Worm (Caenorhabditis elegans) whole organism, early embryonic: Measurements from ENCODE around the gene srj-4.

Source experiments
- B0310.2 ChIP-seq: sonication (generic microtip); optimal IDR thresholded peaks from 2 replicates; lab custom pipeline; 2016; ENCODE audit warnings: mild to moderate bottlenecking, missing genetic modification characterization, missing compliant biosample characterization
- F13C5.2 ChIP-seq: sonication (generic microtip); optimal IDR thresholded peaks from 2 replicates; lab custom pipeline; 2017; ENCODE audit warnings: mild to moderate bottlenecking, missing genetic modification characterization, inconsistent platforms, missing compliant biosample characterization
- aly-1 ChIP-seq: sonication (generic microtip); optimal IDR thresholded peaks from 2 replicates; lab custom pipeline; 2016; ENCODE audit warnings: missing genetic modification characterization, missing compliant biosample characterization
- ama-1 ChIP-seq: fragments of 150-350 bp; optimal IDR thresholded peaks from 2 replicates; lab custom pipeline; 2014
- ceh-13 ChIP-seq: fragments of 200-800 bp; sonication (Bioruptor generic); optimal IDR thresholded peaks from 2 replicates; lab custom pipeline; 2018; ENCODE audit warnings: mild to moderate bottlenecking, missing genetic modification characterization, missing compliant biosample characterization
- ceh-36 ChIP-seq: sonication (generic microtip); optimal IDR thresholded peaks from 2 replicates; lab custom pipeline; 2016; ENCODE audit warnings: missing genetic modification characterization, inconsistent platforms, missing compliant biosample characterization
- ets-7 ChIP-seq: sonication (generic microtip); optimal IDR thresholded peaks from 2 replicates; lab custom pipeline; 2016; ENCODE audit warnings: missing genotype, missing genetic modification characterization, missing compliant biosample characterization
- flt-1 ChIP-seq: fragments of 200-800 bp; sonication (Bioruptor generic); IDR thresholded peaks from 2 replicates; pipeline ENCODE4 v1.3.6; 2022; ENCODE audit warnings: missing genetic modification characterization, missing compliant biosample characterization
- hmbx-1 ChIP-seq: sonication (generic microtip); optimal IDR thresholded peaks from 2 replicates; lab custom pipeline; 2016; ENCODE audit warnings: mild to moderate bottlenecking, missing genetic modification characterization, missing compliant biosample characterization
- hmg-4 ChIP-seq: fragments of 200-800 bp; sonication (Bioruptor generic); optimal IDR thresholded peaks from 2 replicates; lab custom pipeline; 2018; ENCODE audit warnings: mild to moderate bottlenecking, missing genetic modification characterization, missing compliant biosample characterization
- hnd-1 ChIP-seq: sonication (generic microtip); optimal IDR thresholded peaks from 2 replicates; lab custom pipeline; 2016; ENCODE audit warnings: missing genetic modification characterization, missing compliant biosample characterization
- pes-1 ChIP-seq: fragments of 200-800 bp; sonication (Bioruptor generic); IDR thresholded peaks from 2 replicates; pipeline ENCODE4 v1.3.6; 2022; ENCODE audit warnings: missing genetic modification reagents, missing genetic modification characterization, missing compliant biosample characterization
- scrt-1 ChIP-seq: fragments of 200-800 bp; sonication (Bioruptor generic); IDR thresholded peaks from 2 replicates; pipeline ENCODE4 v1.3.6; 2022; ENCODE audit warnings: missing genetic modification characterization, missing compliant biosample characterization
- sea-1 ChIP-seq: fragments of 200-800 bp; sonication (Bioruptor generic); conservative IDR thresholded peaks from 2 replicates; pipeline ENCODE4 v1.3.6; 2022; ENCODE audit warnings: missing genetic modification characterization, missing compliant biosample characterization
- tbx-11 ChIP-seq: fragments of 200-800 bp; sonication (Bioruptor generic); IDR thresholded peaks from 2 replicates; pipeline ENCODE4 v1.3.6; 2022; ENCODE audit warnings: missing genetic modification characterization, missing compliant biosample characterization
- tbx-37 ChIP-seq: fragments of 200-800 bp; sonication (Bioruptor generic); conservative IDR thresholded peaks from 2 replicates; pipeline ENCODE4 v1.3.6; 2022; ENCODE audit warnings: missing genetic modification reagents, missing genetic modification characterization, missing compliant biosample characterization
- tra-4 ChIP-seq: sonication (generic microtip); optimal IDR thresholded peaks from 2 replicates; lab custom pipeline; 2017; ENCODE audit warnings: missing genetic modification characterization, missing compliant biosample characterization

Gene srj-4

ce11 chrV:12161157-12161556, 1.8 kb upstream of the srj-4 start:
- TF ChIP-seq hnd-1 (tag; lab: Kevin White, UChicago), result no peak
- TF ChIP-seq tra-4 (tag; lab: Kevin White, UChicago), result no peak
- TF ChIP-seq hmg-4, result no peak
- no peak for TF ChIP-seq pes-1 (GFP tag; lab: Robert Waterston, UW)
- no peak for TF ChIP-seq B0310.2 (tag; lab: Kevin White, UChicago)
- no peak for TF ChIP-seq ama-1 (lab: Kevin White, UChicago)
- no peak for TF ChIP-seq flt-1 (GFP tag; lab: Robert Waterston, UW)
- no peak for TF ChIP-seq ceh-36
- TF ChIP-seq ets-7 (tag; lab: Kevin White, UChicago), result no peak
- no peak for TF ChIP-seq sea-1 (GFP tag; lab: Robert Waterston, UW)
- TF ChIP-seq aly-1, result no peak
- TF ChIP-seq F13C5.2 (tag; lab: Kevin White, UChicago), result no peak
- TF ChIP-seq tbx-11 (GFP tag; lab: Robert Waterston, UW), result no peak
- TF ChIP-seq hmbx-1 (tag; lab: Kevin White, UChicago), result no peak
- no peak for TF ChIP-seq ceh-13 (GFP tag; lab: Kevin White, UChicago)

- TF ChIP-seq sea-1 (GFP tag; lab: Robert Waterston, UW), result no peak
- TF ChIP-seq ama-1 (lab: Kevin White, UChicago), result no peak
- no peak for TF ChIP-seq tbx-11 (GFP tag; lab: Robert Waterston, UW)
- TF ChIP-seq tbx-37 (GFP tag; lab: Robert Waterston, UW), result no peak
- no peak for TF ChIP-seq ceh-13 (GFP tag; lab: Kevin White, UChicago)
- no peak for TF ChIP-seq F13C5.2 (tag; lab: Kevin White, UChicago)
- TF ChIP-seq aly-1, result no peak
- TF ChIP-seq hmbx-1 (tag; lab: Kevin White, UChicago), result no peak
- no peak for TF ChIP-seq ceh-36
- no peak for TF ChIP-seq B0310.2 (tag; lab: Kevin White, UChicago)
- no peak for TF ChIP-seq scrt-1 (GFP tag; lab: Robert Waterston, UW)
- TF ChIP-seq ets-7 (tag; lab: Kevin White, UChicago), result no peak
- no peak for TF ChIP-seq tra-4 (tag; lab: Kevin White, UChicago)
- no peak for TF ChIP-seq pes-1 (GFP tag; lab: Robert Waterston, UW)
Measured at ce11 chrV:12162220-12162619, 786 bp upstream of the srj-4 start, which contains the start of gene C27A7.5. Gene C27A7.5 (minus strand): TSS chrV:12162320.

ce11 chrV:12167031-12167430, 4.0 kb downstream of the srj-4 start:
- TF ChIP-seq aly-1, result peak; percentile 8
- TF ChIP-seq F13C5.2 (tag; lab: Kevin White, UChicago), result no peak

- TF ChIP-seq pes-1 (GFP tag; lab: Robert Waterston, UW), result no peak
- no peak for TF ChIP-seq scrt-1 (GFP tag; lab: Robert Waterston, UW)
- TF ChIP-seq ama-1 (lab: Kevin White, UChicago), result no peak
- no peak for TF ChIP-seq ceh-36
- no peak for TF ChIP-seq tbx-37 (GFP tag; lab: Robert Waterston, UW)
- no peak for TF ChIP-seq flt-1 (GFP tag; lab: Robert Waterston, UW)
- TF ChIP-seq ets-7 (tag; lab: Kevin White, UChicago), result no peak
- no peak for TF ChIP-seq tra-4 (tag; lab: Kevin White, UChicago)
- TF ChIP-seq B0310.2 (tag; lab: Kevin White, UChicago), result no peak
- no peak for TF ChIP-seq hnd-1 (tag; lab: Kevin White, UChicago)
- TF ChIP-seq hmbx-1 (tag; lab: Kevin White, UChicago), result no peak
Measured at ce11 chrV:12167653-12168052, 4.6 kb downstream of the srj-4 start, which contains the start of gene col-37. Gene col-37 (minus strand): TSS chrV:12167753.

ce11 chrV:12170114-12170513, 7.1 kb downstream of the srj-4 start, which contains the start of gene ZK863.1:
Gene ZK863.1 (minus strand): TSS chrV:12170214.
- TF ChIP-seq F13C5.2 (tag; lab: Kevin White, UChicago) (no peak), tbx-11 (GFP tag; lab: Robert Waterston, UW) (no peak), sea-1 (GFP tag; lab: Robert Waterston, UW) (no peak), ceh-36 (no peak), ets-7 (tag; lab: Kevin White, UChicago) (no peak), scrt-1 (GFP tag; lab: Robert Waterston, UW) (no peak), flt-1 (GFP tag; lab: Robert Waterston, UW) (no peak), hmg-4 (no peak), hnd-1 (tag; lab: Kevin White, UChicago) (no peak), B0310.2 (tag; lab: Kevin White, UChicago) (no peak), aly-1 (no peak)

ce11 chrV:12179338-12179737, 16.3 kb downstream of the srj-4 start, which contains the start of gene clec-224:
Gene clec-224 (minus strand): TSS chrV:12179438.
- TF ChIP-seq ceh-36 (peak; percentile 9), sea-1 (GFP tag; lab: Robert Waterston, UW) (no peak)

ce11 chrV:12181310-12181709, 18.3 kb downstream of the srj-4 start, which contains the start of gene elpc-3:
Gene elpc-3 (minus strand): TSS chrV:12181410.
- TF ChIP-seq scrt-1 (GFP tag; lab: Robert Waterston, UW) (no peak), ama-1 (lab: Kevin White, UChicago) (no peak), aly-1 (no peak), ceh-13 (GFP tag; lab: Kevin White, UChicago) (no peak), pes-1 (GFP tag; lab: Robert Waterston, UW) (no peak), hmbx-1 (tag; lab: Kevin White, UChicago) (no peak), tbx-11 (GFP tag; lab: Robert Waterston, UW) (no peak), flt-1 (GFP tag; lab: Robert Waterston, UW) (no peak), ets-7 (tag; lab: Kevin White, UChicago) (no peak), F13C5.2 (tag; lab: Kevin White, UChicago) (no peak)

- no peak for TF ChIP-seq hmg-4
- TF ChIP-seq ceh-13 (GFP tag; lab: Kevin White, UChicago), result no peak
- no peak for TF ChIP-seq tbx-37 (GFP tag; lab: Robert Waterston, UW)
- TF ChIP-seq ama-1 (lab: Kevin White, UChicago), result no peak
- no peak for TF ChIP-seq scrt-1 (GFP tag; lab: Robert Waterston, UW)
- no peak for TF ChIP-seq ets-7 (tag; lab: Kevin White, UChicago)
- no peak for TF ChIP-seq tbx-11 (GFP tag; lab: Robert Waterston, UW)
- no peak for TF ChIP-seq pes-1 (GFP tag; lab: Robert Waterston, UW)
- TF ChIP-seq B0310.2 (tag; lab: Kevin White, UChicago), result no peak
- no peak for TF ChIP-seq tra-4 (tag; lab: Kevin White, UChicago)
- no peak for TF ChIP-seq hnd-1 (tag; lab: Kevin White, UChicago)
- TF ChIP-seq ceh-36, result no peak
- no peak for TF ChIP-seq hmbx-1 (tag; lab: Kevin White, UChicago)
- TF ChIP-seq sea-1 (GFP tag; lab: Robert Waterston, UW), result no peak
- TF ChIP-seq F13C5.2 (tag; lab: Kevin White, UChicago), result no peak
- TF ChIP-seq flt-1 (GFP tag; lab: Robert Waterston, UW), result no peak
- TF ChIP-seq aly-1, result no peak
Measured at ce11 chrV:12183854-12184253, 20.8 kb downstream of the srj-4 start, which contains the start of gene usip-1. Gene usip-1 (minus strand): TSS chrV:12184194.
